Fruit fly (Drosophila melanogaster): ENCODE data around the gene GstD1.

Gene GstD1

dm6 chr3R:12369135-12369792, at the start of gene GstD1:
TSS of gene GstD1 (minus strand) at chr3R:12369268.
- TF ChIP-seq Asciz (GFP tag; optimal IDR thresholded peaks at IDR 0.05), result no peak
- TF ChIP-seq Deaf1 (tag; optimal IDR thresholded peaks at IDR 0.05), result peak; percentile 20
- TF ChIP-seq nau (GFP tag; optimal IDR thresholded peaks at IDR 0.05), result peak; percentile 6
- peak; percentile 51 for TF ChIP-seq Ptx1 (GFP tag; IDR thresholded peaks at IDR 0.05)
- no peak for TF ChIP-seq CG13296 (GFP tag; optimal IDR thresholded peaks at IDR 0.05)
- no peak for TF ChIP-seq Hmx (GFP tag; optimal IDR thresholded peaks at IDR 0.05)
- peak; percentile 45; the same call in 1 of the 2 replicates for TF ChIP-seq inv (GFP tag; IDR thresholded peaks at IDR 0.05; ENCODE audit: partially characterized antibody)
- TF ChIP-seq ci (GFP tag; IDR thresholded peaks at IDR 0.05), result peak; percentile 63; the same call in 2 of the 3 replicates
- no peak for TF ChIP-seq abd-A (tag; optimal IDR thresholded peaks at IDR 0.05)
- TF ChIP-seq stc (GFP tag; IDR thresholded peaks at IDR 0.05), result peak; percentile 52; the same call in 1 of the 2 replicates
- TF ChIP-seq CG12299 (tag; optimal IDR thresholded peaks at IDR 0.05), result no peak
- peak; percentile 65 for TF ChIP-seq gem (tag; optimal IDR thresholded peaks at IDR 0.05)
- peak; percentile 75 for TF ChIP-seq CG2120 (GFP tag; optimal IDR thresholded peaks at IDR 0.05)
- peak; percentile 28 for TF ChIP-seq CG12104 (GFP tag; optimal IDR thresholded peaks at IDR 0.05)
- peak; percentile 56 for TF ChIP-seq sug (tag; optimal IDR thresholded peaks at IDR 0.05)
- peak; percentile 3 for TF ChIP-seq CG4820 (GFP tag; optimal IDR thresholded peaks at IDR 0.05)
- no peak for TF ChIP-seq zfh1 (GFP tag; IDR thresholded peaks at IDR 0.05)
- TF ChIP-seq run (tag; optimal IDR thresholded peaks at IDR 0.05), result no peak
- no peak for TF ChIP-seq oc (tag; optimal IDR thresholded peaks at IDR 0.05)
- no peak for TF ChIP-seq CG4404 (GFP tag; IDR thresholded peaks at IDR 0.05)
- TF ChIP-seq Trl (optimal IDR thresholded peaks at IDR 0.05), result peak; percentile 69 to 83
- peak; percentile 33 for TF ChIP-seq Trl (GFP tag; optimal IDR thresholded peaks at IDR 0.05)
- peak; percentile 54 for TF ChIP-seq CG30403 (GFP tag; optimal IDR thresholded peaks at IDR 0.05)
- peak; percentile 34 for TF ChIP-seq mam (GFP tag; optimal IDR thresholded peaks at IDR 0.05)
- no peak for TF ChIP-seq btn (GFP tag; optimal IDR thresholded peaks at IDR 0.05)
- TF ChIP-seq CG8089 (GFP tag; optimal IDR thresholded peaks at IDR 0.05), result no peak
- no peak for TF ChIP-seq CG33213 (GFP tag; optimal IDR thresholded peaks at IDR 0.05)
- TF ChIP-seq vfl (GFP tag; optimal IDR thresholded peaks at IDR 0.05), result no peak
- TF ChIP-seq CG13123 (GFP tag; optimal IDR thresholded peaks at IDR 0.05), result no peak
- no peak for TF ChIP-seq eve (GFP tag; optimal IDR thresholded peaks at IDR 0.05)
- TF ChIP-seq Chrac-16 (GFP tag; optimal IDR thresholded peaks at IDR 0.05), result peak; percentile 51
- peak; percentile 58 for TF ChIP-seq Dip3 (GFP tag; optimal IDR thresholded peaks at IDR 0.05)
- 0 out of 2 replicates have a peak, but pooled peaks have one; percentile 27 for TF ChIP-seq cas (GFP tag; IDR thresholded peaks at IDR 0.05)
- TF ChIP-seq pfk (GFP tag; optimal IDR thresholded peaks at IDR 0.05), result peak; percentile 17
- TF ChIP-seq kni (GFP tag; optimal IDR thresholded peaks at IDR 0.05), result peak; percentile 39
- TF ChIP-seq slbo (GFP tag; IDR thresholded peaks at IDR 0.05), result no peak; the same call in none of the 2 replicates
- peak; percentile 43; the same call in 1 of the 2 replicates for TF ChIP-seq CG11247 (GFP tag; IDR thresholded peaks at IDR 0.05)
- TF ChIP-seq CG13287 (GFP tag; IDR thresholded peaks at IDR 0.05; ENCODE audit: partially characterized antibody), result peak; percentile 39; the same call in 1 of the 2 replicates
- peak; percentile 43 for TF ChIP-seq Hmr (GFP tag; optimal IDR thresholded peaks at IDR 0.05)
- TF ChIP-seq sima (GFP tag; optimal IDR thresholded peaks at IDR 0.05), result no peak
- no peak for TF ChIP-seq Sry-β (GFP tag; optimal IDR thresholded peaks at IDR 0.05)
- TF ChIP-seq tap (tag; optimal IDR thresholded peaks at IDR 0.05), result no peak
- peak in 1 of 2 experiments; percentile 9 for TF ChIP-seq Eip74EF (GFP tag; optimal IDR thresholded peaks at IDR 0.05)
- no peak for TF ChIP-seq croc (GFP tag; conservative IDR thresholded peaks at IDR 0.05)
- no peak for TF ChIP-seq Tbp (GFP tag; optimal IDR thresholded peaks at IDR 0.05)
- no peak for TF ChIP-seq CG4328 (GFP tag; optimal IDR thresholded peaks at IDR 0.05)
- TF ChIP-seq CG34422 (GFP tag; IDR thresholded peaks at IDR 0.05), result peak; percentile 81; the same call in 1 of the 3 replicates
- TF ChIP-seq CG13424 (tag; optimal IDR thresholded peaks at IDR 0.05), result peak; percentile 25
- no peak for TF ChIP-seq psq (GFP tag; optimal IDR thresholded peaks at IDR 0.05)
- TF ChIP-seq ATbp (GFP tag; optimal IDR thresholded peaks at IDR 0.05), result peak; percentile 8
